Fruit fly (Drosophila melanogaster) whole organism, adult: ENCODE results near the gene CG42673.

Experiments
- CG14711 ChIP-seq: fragments of 200-800 bp; sonication (Bioruptor generic); optimal IDR thresholded peaks from 2 replicates; lab custom pipeline; 2018; ENCODE audit warnings: missing biosample characterization, mild to moderate bottlenecking, missing genetic modification characterization, moderate library complexity
- CG1620 ChIP-seq: fragments of 200-800 bp; sonication (Bioruptor generic); optimal IDR thresholded peaks from 2 replicates; lab custom pipeline; 2016; ENCODE audit warnings: missing biosample characterization, missing genetic modification characterization
- CG7045 ChIP-seq: fragments of 200-800 bp; sonication (Bioruptor generic); optimal IDR thresholded peaks from 2 replicates; lab custom pipeline; 2017; ENCODE audit warnings: missing biosample characterization, mild to moderate bottlenecking, missing genetic modification characterization
- Clk ChIP-seq: fragments of 200-800 bp; sonication (Bioruptor generic); optimal IDR thresholded peaks from 2 replicates; lab custom pipeline; 2017; ENCODE audit warnings: missing biosample characterization, missing genetic modification characterization
- Mnt ChIP-seq: fragments of 200-800 bp; sonication (Bioruptor generic); optimal IDR thresholded peaks from 2 replicates; lab custom pipeline; 2016; ENCODE audit warnings: missing biosample characterization, mild to moderate bottlenecking, missing genetic modification characterization
- bab1 ChIP-seq: fragments of 200-800 bp; sonication (Bioruptor generic); optimal IDR thresholded peaks from 3 replicates; lab custom pipeline; 2019; ENCODE audit warnings: missing biosample characterization, mild to moderate bottlenecking, missing genetic modification characterization, moderate library complexity
- cnc ChIP-seq, 2 experiments: fragments of >200 bp; optimal IDR thresholded peaks; 2 replicates each; lab custom pipeline; 2017
- kay ChIP-seq: fragments of 200-800 bp; sonication (Bioruptor generic); peaks from one replicate; lab custom pipeline; 2016; ENCODE audit warnings: missing biosample characterization, missing genetic modification characterization, borderline replicate concordance
- pad ChIP-seq: fragments of 200-800 bp; sonication (Bioruptor generic); optimal IDR thresholded peaks from 3 replicates; lab custom pipeline; 2017; ENCODE audit warnings: missing biosample characterization, missing genetic modification characterization, mild to moderate bottlenecking, moderate library complexity, missing genetic modification reagents
- tj ChIP-seq: fragments of 200-800 bp; sonication (Bioruptor generic); optimal IDR thresholded peaks from 3 replicates; lab custom pipeline; 2017; ENCODE audit warnings: missing biosample characterization, mild to moderate bottlenecking, missing genetic modification characterization, moderate library complexity
- toe ChIP-seq: fragments of 200-800 bp; sonication (Bioruptor generic); optimal IDR thresholded peaks from 2 replicates; lab custom pipeline; 2016; ENCODE audit warnings: missing biosample characterization, missing genetic modification characterization

dm6 chr3L:9613960-9614588, 67.1 kb downstream of the CG42673 start:
- peak; percentile 15 for TF ChIP-seq bab1
- no peak for TF ChIP-seq tj
- no peak for TF ChIP-seq Mnt (GFP tag; lab: Kevin White, UChicago)
- peak; percentile 35 for TF ChIP-seq pad (GFP tag; lab: Kevin White, UChicago)
- TF ChIP-seq Clk (GFP tag; lab: Kevin White, UChicago), result no peak
- no peak for TF ChIP-seq CG1620 (GFP tag; lab: Kevin White, UChicago)
- peak; percentile 35 for TF ChIP-seq toe (GFP tag; lab: Kevin White, UChicago)
- TF ChIP-seq cnc (optimal IDR thresholded peaks at IDR 0.05; lab: Kevin White, UChicago), result no peak
- no peak for TF ChIP-seq CG7045 (GFP tag; lab: Kevin White, UChicago)
- no peak for TF ChIP-seq CG14711 (tag; lab: Kevin White, UChicago)
- no peak for TF ChIP-seq kay
